Fruit fly (Drosophila melanogaster) whole organism, embryonic: ENCODE data around the gene CG31121.

Experiments
- Atf3 ChIP-seq: fragments of 200-800 bp; sonication (Bioruptor generic); optimal IDR thresholded peaks from 3 replicates; lab custom pipeline; 2016; ENCODE audit warnings: missing biosample characterization, missing genetic modification characterization
- CG10543 ChIP-seq: fragments of 200-800 bp; sonication (Bioruptor generic); optimal IDR thresholded peaks from 3 replicates; lab custom pipeline; 2017; ENCODE audit warnings: missing biosample characterization, mild to moderate bottlenecking, missing genetic modification characterization, moderate library complexity
- CG11456 ChIP-seq: fragments of 200-800 bp; sonication (Bioruptor generic); IDR thresholded peaks from 3 replicates; pipeline ENCODE4 v1.3.6; 2022; ENCODE audit warnings: missing biosample characterization, missing genetic modification characterization
- CG11696 ChIP-seq: fragments of 200-800 bp; sonication (Bioruptor generic); IDR thresholded peaks from 2 replicates; pipeline ENCODE4 v1.3.6; 2022; ENCODE audit warnings: missing biosample characterization, missing genetic modification characterization
- CG12391 ChIP-seq: fragments of 200-800 bp; sonication (Bioruptor generic); optimal IDR thresholded peaks from 3 replicates; lab custom pipeline; 2018; ENCODE audit warnings: missing biosample characterization, mild to moderate bottlenecking, missing genetic modification characterization, moderate library complexity
- CG14710 ChIP-seq: fragments of 200-800 bp; sonication (Bioruptor generic); optimal IDR thresholded peaks from 3 replicates; lab custom pipeline; 2019; ENCODE audit warnings: missing biosample characterization, mild to moderate bottlenecking, missing genetic modification characterization, moderate library complexity
- CG15073 ChIP-seq: fragments of 200-800 bp; sonication (Bioruptor generic); optimal IDR thresholded peaks from 2 replicates; lab custom pipeline; 2016; ENCODE audit warnings: missing biosample characterization, missing genetic modification characterization
- CG1647 ChIP-seq: fragments of 200-800 bp; sonication (Bioruptor generic); optimal IDR thresholded peaks from 3 replicates; lab custom pipeline; 2016; ENCODE audit warnings: missing biosample characterization, missing genetic modification characterization
- CG17568 ChIP-seq: fragments of 200-800 bp; sonication (Bioruptor generic); optimal IDR thresholded peaks from 2 replicates; lab custom pipeline; 2018; ENCODE audit warnings: missing biosample characterization, mild to moderate bottlenecking, missing genetic modification characterization, moderate library complexity
- CG2678 ChIP-seq: fragments of 200-800 bp; sonication (Bioruptor generic); optimal IDR thresholded peaks from 3 replicates; lab custom pipeline; 2019; ENCODE audit warnings: missing biosample characterization, mild to moderate bottlenecking, missing genetic modification characterization, moderate library complexity
- CG30403 ChIP-seq: fragments of 200-800 bp; sonication (Bioruptor generic); optimal IDR thresholded peaks from 3 replicates; lab custom pipeline; 2016; ENCODE audit warnings: missing biosample characterization, missing genetic modification characterization
- CG3163 ChIP-seq: fragments of 200-800 bp; sonication (Bioruptor generic); optimal IDR thresholded peaks from 3 replicates; lab custom pipeline; 2016; ENCODE audit warnings: missing biosample characterization, missing genetic modification characterization
- CG32532 ChIP-seq: fragments of 200-800 bp; sonication (Bioruptor generic); IDR thresholded peaks from 2 replicates; pipeline ENCODE4 v1.3.6; 2022; ENCODE audit warnings: missing biosample characterization, missing genetic modification characterization
- CG42726 ChIP-seq: fragments of 200-800 bp; sonication (Bioruptor generic); IDR thresholded peaks from 2 replicates; pipeline ENCODE4 v1.3.6; 2022; ENCODE audit warnings: missing biosample characterization, missing genetic modification characterization; ENCODE audit not compliant: partially characterized antibody
- CG4707 ChIP-seq: fragments of 200-800 bp; sonication (Bioruptor generic); optimal IDR thresholded peaks from 2 replicates; lab custom pipeline; 2018; ENCODE audit warnings: missing biosample characterization, mild to moderate bottlenecking, missing genetic modification characterization, moderate library complexity
- CG4820 ChIP-seq: fragments of 200-800 bp; sonication (Bioruptor generic); optimal IDR thresholded peaks from 3 replicates; lab custom pipeline; 2016; ENCODE audit warnings: missing biosample characterization, missing genetic modification characterization
- CG6254 ChIP-seq: fragments of 200-800 bp; sonication (Bioruptor generic); optimal IDR thresholded peaks from 3 replicates; lab custom pipeline; 2017; ENCODE audit warnings: mild to moderate bottlenecking, missing biosample characterization, missing genetic modification reagents, missing genetic modification characterization
- CG7556 ChIP-seq: fragments of 200-800 bp; sonication (Bioruptor generic); optimal IDR thresholded peaks from 2 replicates; lab custom pipeline; 2017; ENCODE audit warnings: missing biosample characterization, mild to moderate bottlenecking, missing genetic modification characterization
- CG8924 ChIP-seq: fragments of 200-800 bp; optimal IDR thresholded peaks from 3 replicates; lab custom pipeline; 2019; ENCODE audit warnings: missing biosample characterization, mild to moderate bottlenecking, missing genetic modification characterization, moderate library complexity
- CrebB ChIP-seq: fragments of 200-800 bp; sonication (Bioruptor generic); optimal IDR thresholded peaks from 3 replicates; lab custom pipeline; 2018; ENCODE audit warnings: missing biosample characterization, mild to moderate bottlenecking, missing genetic modification characterization
- ERR ChIP-seq: fragments of 200-800 bp; sonication (Bioruptor generic); optimal IDR thresholded peaks from 2 replicates; lab custom pipeline; 2016; ENCODE audit warnings: missing biosample characterization, missing genetic modification characterization
- Fer2 ChIP-seq: fragments of 200-800 bp; sonication (Bioruptor generic); optimal IDR thresholded peaks from 2 replicates; lab custom pipeline; 2018; ENCODE audit warnings: missing biosample characterization, mild to moderate bottlenecking, missing genetic modification characterization, moderate library complexity
- H2.0 ChIP-seq: fragments of 200-800 bp; sonication (Bioruptor generic); IDR thresholded peaks from 2 replicates; pipeline ENCODE4 v1.3.6; 2022; ENCODE audit warnings: missing biosample characterization, missing genetic modification characterization
- Hsf ChIP-seq: fragments of 200-800 bp; sonication (Bioruptor generic); optimal IDR thresholded peaks from 3 replicates; lab custom pipeline; 2016; ENCODE audit warnings: missing biosample characterization, missing genetic modification characterization
- Lpt ChIP-seq: fragments of >200 bp; optimal IDR thresholded peaks from 2 replicates; lab custom pipeline; 2018; ENCODE audit warnings: missing biosample characterization, missing genetic modification characterization
- MESR4 ChIP-seq: fragments of 200-800 bp; sonication (Bioruptor generic); optimal IDR thresholded peaks from 2 replicates; lab custom pipeline; 2018; ENCODE audit warnings: missing biosample characterization, mild to moderate bottlenecking, missing genetic modification characterization, moderate library complexity
- MTF-1 ChIP-seq: fragments of 200-800 bp; sonication (Bioruptor generic); optimal IDR thresholded peaks from 2 replicates; lab custom pipeline; 2018; ENCODE audit warnings: missing biosample characterization, mild to moderate bottlenecking, missing genetic modification characterization, borderline replicate concordance
- Myb ChIP-seq: fragments of 200-800 bp; sonication (Bioruptor generic); optimal IDR thresholded peaks from 2 replicates; lab custom pipeline; 2016; ENCODE audit warnings: missing biosample characterization, missing genetic modification characterization
- Opbp ChIP-seq: fragments of 200-800 bp; sonication (Bioruptor generic); IDR thresholded peaks from 3 replicates; pipeline ENCODE4 v1.3.6; 2022; ENCODE audit warnings: missing biosample characterization, missing genetic modification characterization; ENCODE audit not compliant: partially characterized antibody
- ap ChIP-seq: fragments of 200-800 bp; sonication (Bioruptor generic); IDR thresholded peaks from 2 replicates; pipeline ENCODE4 v1.3.6; 2022; ENCODE audit warnings: missing biosample characterization, missing genetic modification characterization
- ara ChIP-seq: fragments of 200-800 bp; sonication (Bioruptor generic); IDR thresholded peaks from 2 replicates; pipeline ENCODE4 v1.3.6; 2022; ENCODE audit warnings: missing biosample characterization, missing genetic modification characterization
- corto ChIP-seq: fragments of 200-800 bp; sonication (Bioruptor generic); optimal IDR thresholded peaks from 2 replicates; lab custom pipeline; 2016; ENCODE audit warnings: missing biosample characterization, mild to moderate bottlenecking, missing genetic modification characterization, moderate library complexity
- croc ChIP-seq: fragments of 200-800 bp; sonication (Bioruptor generic); conservative IDR thresholded peaks from 3 replicates; pipeline ENCODE4 v1.3.6; 2022; ENCODE audit warnings: missing biosample characterization, missing genetic modification characterization
- crp ChIP-seq, 2 experiments: fragments of 200-800 bp; sonication (Bioruptor generic); optimal IDR thresholded peaks; 2 replicates in 1 of 2; 3 replicates in 1 of 2; lab custom pipeline; 2017; ENCODE audit warnings: missing biosample characterization in 2 of 2, missing genetic modification characterization in 2 of 2, mild to moderate bottlenecking in 1 of 2, moderate library complexity in 1 of 2
- fd96Cb ChIP-seq: fragments of 200-800 bp; sonication (Bioruptor generic); optimal IDR thresholded peaks from 2 replicates; lab custom pipeline; 2018; ENCODE audit warnings: missing biosample characterization, mild to moderate bottlenecking, missing genetic modification characterization, moderate library complexity
- fu2 ChIP-seq: fragments of 200-800 bp; sonication (Bioruptor generic); optimal IDR thresholded peaks from 2 replicates; lab custom pipeline; 2016; ENCODE audit warnings: missing biosample characterization, missing genetic modification characterization
- gcm2 ChIP-seq: fragments of 200-800 bp; sonication (Bioruptor generic); optimal IDR thresholded peaks from 2 replicates; lab custom pipeline; 2016; ENCODE audit warnings: missing biosample characterization, missing genetic modification characterization
- gfzf ChIP-seq: fragments of 200-800 bp; sonication (Bioruptor generic); optimal IDR thresholded peaks from 2 replicates; lab custom pipeline; 2016; ENCODE audit warnings: missing biosample characterization, mild to moderate bottlenecking, missing genetic modification characterization, moderate library complexity
- gro ChIP-seq: fragments of 200-800 bp; sonication (Bioruptor generic); optimal IDR thresholded peaks from 2 replicates; lab custom pipeline; 2016; ENCODE audit warnings: missing biosample characterization, missing genetic modification characterization
- h ChIP-seq: fragments of >200 bp; optimal IDR thresholded peaks from 2 replicates; lab custom pipeline; 2017
- onecut ChIP-seq: fragments of 200-800 bp; sonication (Bioruptor generic); IDR thresholded peaks from 2 replicates; pipeline ENCODE4 v1.3.6; 2022; ENCODE audit warnings: missing biosample characterization, missing genetic modification characterization
- p53 ChIP-seq: fragments of 200-800 bp; sonication (Bioruptor generic); optimal IDR thresholded peaks from 2 replicates; lab custom pipeline; 2016; ENCODE audit warnings: missing biosample characterization, missing genetic modification characterization
- pan ChIP-seq, 4 experiments: fragments of >200 bp in 3 of 4; fragments of 200-800 bp in 1 of 4; sonication (Bioruptor generic) in 1 of 4; optimal IDR thresholded peaks in 3 of 4; IDR thresholded peaks in 1 of 4; 2 replicates each; pipeline versions ENCODE4 v1.3.6 to Lab custom; 2017 to 2022; ENCODE audit warnings: missing biosample characterization in 2 of 4, missing genetic modification characterization in 2 of 4, mixed read lengths in 1 of 4
- pb ChIP-seq: fragments of 200-800 bp; sonication (Bioruptor generic); optimal IDR thresholded peaks from 3 replicates; lab custom pipeline; 2016; ENCODE audit warnings: missing biosample characterization, missing genetic modification characterization
- phol ChIP-seq: fragments of 200-800 bp; sonication (Bioruptor generic); optimal IDR thresholded peaks from 3 replicates; lab custom pipeline; 2018; ENCODE audit warnings: missing biosample characterization, mild to moderate bottlenecking, missing genetic modification characterization, moderate library complexity
- pzg ChIP-seq: fragments of 200-800 bp; sonication (Bioruptor generic); optimal IDR thresholded peaks from 3 replicates; lab custom pipeline; 2018; ENCODE audit warnings: missing biosample characterization, mild to moderate bottlenecking, missing genetic modification characterization, moderate library complexity
- sug ChIP-seq: fragments of 200-800 bp; optimal IDR thresholded peaks from 2 replicates; lab custom pipeline; 2019; ENCODE audit warnings: missing biosample characterization, mild to moderate bottlenecking, missing genetic modification characterization, moderate library complexity
- tgo ChIP-seq: fragments of 200-800 bp; sonication (Bioruptor generic); IDR thresholded peaks from 3 replicates; pipeline ENCODE4 v1.3.6; 2022; ENCODE audit warnings: missing biosample characterization, missing genetic modification characterization
- tin ChIP-seq: fragments of 200-800 bp; sonication (Bioruptor generic); optimal IDR thresholded peaks from 3 replicates; lab custom pipeline; 2016; ENCODE audit warnings: missing biosample characterization, missing genetic modification characterization
- zfh1 ChIP-seq: fragments of 200-800 bp; sonication (Bioruptor generic); IDR thresholded peaks from 3 replicates; pipeline ENCODE4 v1.3.6; 2022; ENCODE audit warnings: missing biosample characterization, missing genetic modification characterization

The CG31121 gene

dm6 chr3R:24850420-24850819, 44.0 kb downstream of the CG31121 start, which contains the start of gene CG7006 (continued):
- TF ChIP-seq gfzf (GFP tag; lab: Kevin White, UChicago): peak; percentile 41
- TF ChIP-seq CG7556 (GFP tag; lab: Kevin White, UChicago): peak; percentile 52
- TF ChIP-seq Atf3 (GFP tag; lab: Kevin White, UChicago): peak; percentile 48
- peak; percentile 95 for TF ChIP-seq Myb (GFP tag; lab: Kevin White, UChicago)
- TF ChIP-seq ap (GFP tag; lab: Robert Waterston, UW): 0 out of 2 replicates have a peak, but pooled peaks have one; percentile 18
- no peak for TF ChIP-seq CG2678 (tag; lab: Kevin White, UChicago)
- TF ChIP-seq crp (GFP tag; optimal IDR thresholded peaks at IDR 0.05; lab: Kevin White, UChicago): peak in 1 of 2 experiments; percentile 41
- peak; percentile 94 for TF ChIP-seq pzg
- TF ChIP-seq CG4820 (GFP tag; lab: Kevin White, UChicago): peak; percentile 54
- peak; percentile 69 for TF ChIP-seq H2.0 (GFP tag; lab: Robert Waterston, UW)
- TF ChIP-seq Lpt: no peak
- no peak for TF ChIP-seq CG10543 (GFP tag; lab: Kevin White, UChicago)
- TF ChIP-seq Hsf (GFP tag; lab: Kevin White, UChicago): peak; percentile 74
- TF ChIP-seq h: no peak
- TF ChIP-seq tin: peak; percentile 71
- TF ChIP-seq CG11696 (GFP tag; lab: Robert Waterston, UW): no peak
- peak; percentile 2 for TF ChIP-seq CrebB
- TF ChIP-seq pan (optimal IDR thresholded peaks at IDR 0.05; lab: Kevin White, UChicago): no peak
- peak in 1 of 2 experiments; percentile 60 for TF ChIP-seq pan (GFP tag; optimal IDR thresholded peaks at IDR 0.05 in 1 of 2, IDR thresholded peaks at IDR 0.05 in 1 of 2)
- no peak for TF ChIP-seq MTF-1 (GFP tag; lab: Kevin White, UChicago)
- peak; percentile 81 for TF ChIP-seq ERR (GFP tag; lab: Kevin White, UChicago)
- TF ChIP-seq CG30403 (GFP tag; lab: Kevin White, UChicago): peak; percentile 80
- TF ChIP-seq CG32532: peak; percentile 70; the same call in 1 of the 2 replicates
- peak; percentile 15 for TF ChIP-seq p53
- TF ChIP-seq fd96Cb (tag; lab: Kevin White, UChicago): peak; percentile 12
- TF ChIP-seq CG14710 (tag; lab: Kevin White, UChicago): peak; percentile 61
- TF ChIP-seq fu2 (GFP tag; lab: Kevin White, UChicago): peak; percentile 76
- peak; percentile 22 for TF ChIP-seq gcm2 (GFP tag; lab: Kevin White, UChicago)
- TF ChIP-seq sug (tag; lab: Kevin White, UChicago): no peak
- peak; percentile 87 for TF ChIP-seq gro
- no peak for TF ChIP-seq CG4707 (GFP tag; lab: Kevin White, UChicago)
- TF ChIP-seq CG15073 (GFP tag; lab: Kevin White, UChicago): peak; percentile 13
- peak; percentile 72 for TF ChIP-seq MESR4 (GFP tag; lab: Kevin White, UChicago)
- TF ChIP-seq CG12391 (tag; lab: Kevin White, UChicago): peak; percentile 55
- TF ChIP-seq CG42726 (GFP tag; lab: Robert Waterston, UW): peak; percentile 61
- TF ChIP-seq onecut (GFP tag; lab: Robert Waterston, UW): no peak; the same call in 1 of the 2 replicates
- TF ChIP-seq tgo (GFP tag; lab: Robert Waterston, UW): no peak
- TF ChIP-seq phol: peak; percentile 69
- TF ChIP-seq CG8924 (tag; lab: Kevin White, UChicago): no peak
- peak; percentile 39; the same call in 1 of the 2 replicates for TF ChIP-seq ara
- no peak for TF ChIP-seq corto (GFP tag; lab: Kevin White, UChicago)
- TF ChIP-seq CG1647 (GFP tag; lab: Kevin White, UChicago): peak; percentile 86
- TF ChIP-seq CG6254: no peak
- TF ChIP-seq zfh1 (GFP tag; lab: Robert Waterston, UW): peak; percentile 74; the same call in 2 of the 3 replicates
- TF ChIP-seq Opbp: peak; percentile 87
- TF ChIP-seq CG3163: peak; percentile 59
- peak; percentile 48 for TF ChIP-seq Fer2 (tag; lab: Kevin White, UChicago)
- peak; percentile 44 for TF ChIP-seq pb (GFP tag; lab: Kevin White, UChicago)
- TF ChIP-seq croc (GFP tag; lab: Robert Waterston, UW): no peak
- no peak for TF ChIP-seq CG17568 (GFP tag; lab: Kevin White, UChicago)
- peak; percentile 85 for TF ChIP-seq CG11456 (GFP tag; lab: Robert Waterston, UW)
